Fruit fly (Drosophila melanogaster): ENCODE measurements around the gene pasha.

Gene pasha

DNA sequence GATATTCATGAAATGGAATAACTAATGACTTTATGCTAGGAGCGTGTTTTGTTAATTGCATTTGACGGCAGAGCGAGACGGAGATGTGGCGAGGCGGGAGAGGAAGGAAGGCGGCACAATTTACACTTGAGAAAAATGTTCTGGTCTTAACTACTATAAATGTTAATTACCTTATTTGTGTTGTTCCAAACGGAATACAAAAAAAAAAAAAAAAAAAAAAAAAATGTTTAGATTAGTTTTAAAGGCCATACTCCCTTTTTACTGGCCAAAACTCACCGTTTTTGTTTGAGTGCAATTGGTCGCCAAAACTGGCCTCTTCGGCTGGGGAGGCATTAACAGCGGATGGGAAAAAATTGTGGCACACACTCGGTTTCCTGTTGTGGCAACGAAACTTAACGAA, 9.4 kb downstream of the pasha start (continued):
- no peak for TF ChIP-seq stwl (tag; optimal IDR thresholded peaks at IDR 0.05)
- peak; percentile 21 for TF ChIP-seq CG7556 (GFP tag; optimal IDR thresholded peaks at IDR 0.05)
- TF ChIP-seq CG10462 (GFP tag; optimal IDR thresholded peaks at IDR 0.05) = no peak
- no peak for TF ChIP-seq HmgD (GFP tag; optimal IDR thresholded peaks at IDR 0.05)
- no peak for TF ChIP-seq unc-4 (GFP tag; IDR thresholded peaks at IDR 0.05; ENCODE audit: partially characterized antibody)
- TF ChIP-seq prd (optimal IDR thresholded peaks at IDR 0.05) = no peak
- peak; percentile 44; the same call in 2 of the 3 replicates for TF ChIP-seq prd (GFP tag; IDR thresholded peaks at IDR 0.05)
- TF ChIP-seq CG30403 (GFP tag; optimal IDR thresholded peaks at IDR 0.05) = peak; percentile 15

DNA sequence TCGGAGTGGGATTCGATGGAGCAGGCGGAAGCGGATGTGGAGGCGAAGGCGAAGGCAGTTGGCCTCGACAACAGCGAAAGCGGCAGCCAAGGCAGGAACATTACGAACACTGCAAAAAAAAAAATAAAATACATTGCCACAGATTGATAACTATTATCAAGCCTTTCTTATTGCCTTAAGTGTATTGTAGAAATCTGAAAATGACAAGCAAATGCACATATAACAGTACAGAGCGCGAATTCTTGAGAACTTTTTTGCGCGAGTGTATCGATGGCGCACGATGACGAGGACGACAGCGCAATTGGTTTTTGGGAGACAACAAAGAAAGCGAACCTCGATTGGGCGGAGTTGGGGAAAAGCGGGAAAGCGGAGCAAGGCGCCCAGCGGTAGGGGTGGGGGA, 12.6 kb downstream of the pasha start:
- TF ChIP-seq Atf6 (GFP tag; IDR thresholded peaks at IDR 0.05) (0 out of 2 replicates have a peak, but pooled peaks have one; percentile 30), pho (GFP tag; optimal IDR thresholded peaks at IDR 0.05) (peak; percentile 29), CG10366 (GFP tag; IDR thresholded peaks at IDR 0.05) (peak; percentile 30; the same call in 1 of the 2 replicates), CG6813 (GFP tag; optimal IDR thresholded peaks at IDR 0.05) (peak; percentile 7), gem (tag; optimal IDR thresholded peaks at IDR 0.05) (peak; percentile 17), CG7556 (GFP tag; optimal IDR thresholded peaks at IDR 0.05) (peak; percentile 20), CG2678 (tag; optimal IDR thresholded peaks at IDR 0.05) (peak; percentile 15), CG2889 (GFP tag; IDR thresholded peaks at IDR 0.05) (no peak), CG11398 (GFP tag; optimal IDR thresholded peaks at IDR 0.05) (no peak), gfzf (GFP tag; optimal IDR thresholded peaks at IDR 0.05) (no peak), Ets65A (GFP tag) (peak; percentile 42), CG14014 (GFP tag; IDR thresholded peaks at IDR 0.05) (peak; percentile 45; the same call in 1 of the 2 replicates), ac (GFP tag; optimal IDR thresholded peaks at IDR 0.05) (no peak), dan (GFP tag; IDR thresholded peaks at IDR 0.05) (no peak), ATbp (GFP tag; optimal IDR thresholded peaks at IDR 0.05) (no peak), CG7839 (tag; optimal IDR thresholded peaks at IDR 0.05) (peak; percentile 28), tio (GFP tag; optimal IDR thresholded peaks at IDR 0.05) (peak; percentile 5), Oaz (GFP tag; IDR thresholded peaks at IDR 0.05) (peak; percentile 33; the same call in 1 of the 2 replicates), grau (tag; optimal IDR thresholded peaks at IDR 0.05) (peak; percentile 4), lilli (GFP tag; optimal IDR thresholded peaks at IDR 0.05) (peak; percentile 34), CG12769 (tag; optimal IDR thresholded peaks at IDR 0.05) (peak; percentile 5), lmd (GFP tag; IDR thresholded peaks at IDR 0.05) (peak; percentile 50), Antp (GFP tag; optimal IDR thresholded peaks at IDR 0.05) (peak; percentile 9), HLH4C (GFP tag; IDR thresholded peaks at IDR 0.05; ENCODE audit: partially characterized antibody) (no peak), CG8359 (GFP tag; optimal IDR thresholded peaks at IDR 0.05; ENCODE audit: borderline replicate concordance) (no peak), Med (GFP tag) (peak; percentile 82), Taf1 (GFP tag; IDR thresholded peaks at IDR 0.05) (no peak), Dbx (GFP tag; IDR thresholded peaks at IDR 0.05) (peak; percentile 38; the same call in 1 of the 3 replicates), HmgD (GFP tag; optimal IDR thresholded peaks at IDR 0.05) (no peak), dysf (GFP tag; IDR thresholded peaks at IDR 0.05) (peak; percentile 46; the same call in 1 of the 3 replicates), CG7786 (GFP tag; optimal IDR thresholded peaks at IDR 0.05) (peak; percentile 16), Oli (tag; optimal IDR thresholded peaks at IDR 0.05) (no peak), Fer1 (GFP tag; optimal IDR thresholded peaks at IDR 0.05) (peak; percentile 37), Meics (GFP tag; optimal IDR thresholded peaks at IDR 0.05) (peak; percentile 25), Gug (GFP tag; IDR thresholded peaks at IDR 0.05) (peak; percentile 29; the same call in 1 of the 4 replicates), CG2875 (GFP tag; optimal IDR thresholded peaks at IDR 0.05) (no peak), sens (GFP tag) (peak; percentile 53), CG11560 (tag; IDR thresholded peaks at IDR 0.05) (0 out of 3 replicates have a peak, but pooled peaks have one; percentile 24), Dip3 (GFP tag; optimal IDR thresholded peaks at IDR 0.05) (peak; percentile 11), CG13894 (tag; optimal IDR thresholded peaks at IDR 0.05) (peak; percentile 1), Hsf (GFP tag; optimal IDR thresholded peaks at IDR 0.05) (peak; percentile 3), CG3847 (GFP tag; IDR thresholded peaks at IDR 0.05) (peak; percentile 42; the same call in 1 of the 2 replicates), row (GFP tag; IDR thresholded peaks at IDR 0.05) (peak; percentile 62)

Data from whole organism, embryonic.